Worm (Caenorhabditis elegans): ENCODE measurements around the gene ZK546.5.

Gene ZK546.5

ce11 chrII:4948118-4948517 lies 12.5 kb downstream of the ZK546.5 start (continued):
- no peak for TF ChIP-seq spr-1 (tag; optimal IDR thresholded peaks at IDR 0.05)
- TF ChIP-seq F49E8.2 (tag; optimal IDR thresholded peaks at IDR 0.05; ENCODE audit: borderline replicate concordance) = no peak
- 0 out of 2 replicates have a peak, but pooled peaks have one; percentile 7 for TF ChIP-seq arid-1 (GFP tag; conservative IDR thresholded peaks at IDR 0.05)
- no peak for TF ChIP-seq snpc-1.2 (GFP tag; IDR thresholded peaks at IDR 0.05)
- no peak for TF ChIP-seq nhr-48 (tag; optimal IDR thresholded peaks at IDR 0.05)
- TF ChIP-seq lin-1 (GFP tag; IDR thresholded peaks at IDR 0.05) = no peak

ce11 chrII:4949380-4949950 lies 13.8 kb downstream of the ZK546.5 start, which contains the start of the genes try-1 and zyg-12:
try-1 (minus strand) TSS chrII:4949527.
zyg-12 (plus strand) TSS chrII:4949900.
- TF ChIP-seq set-16 (GFP tag; IDR thresholded peaks at IDR 0.05) (no peak), lin-38 (GFP tag; IDR thresholded peaks at IDR 0.05) (peak; percentile 42; the same call in 1 of the 2 replicates), cey-2 (tag; optimal IDR thresholded peaks at IDR 0.05; ENCODE audit: borderline replicate concordance, insufficient read depth) (no peak), mxl-3 (GFP tag; optimal IDR thresholded peaks at IDR 0.05) (no peak), F37D6.2 (tag; optimal IDR thresholded peaks at IDR 0.05) (no peak), hlh-11 (tag; optimal IDR thresholded peaks at IDR 0.05) (no peak), fos-1 (tag; optimal IDR thresholded peaks at IDR 0.05) (no peak), dmd-9 (GFP tag; IDR thresholded peaks at IDR 0.05) (no peak)

- TF ChIP-seq duxl-1 (tag; optimal IDR thresholded peaks at IDR 0.05; ENCODE audit: poor library complexity) = no peak
- TF ChIP-seq sdz-12 (GFP tag; optimal IDR thresholded peaks at IDR 0.05) = no peak
- TF ChIP-seq madf-9 (GFP tag; conservative IDR thresholded peaks at IDR 0.05) = no peak
- TF ChIP-seq mxl-2 (GFP tag; conservative IDR thresholded peaks at IDR 0.05) = no peak
Observed at ce11 chrII:4953289-4953688, 17.7 kb downstream of the ZK546.5 start, which contains the start of gene ndx-3. ndx-3 (plus strand) TSS chrII:4953589.

ce11 chrII:4954099-4954959 lies 18.7 kb downstream of the ZK546.5 start:
- TF ChIP-seq hmg-1.1 (GFP tag; IDR thresholded peaks at IDR 0.05) (no peak), F49E8.2 (tag; optimal IDR thresholded peaks at IDR 0.05; ENCODE audit: borderline replicate concordance) (no peak), nhr-25 (tag; optimal IDR thresholded peaks at IDR 0.05; ENCODE audit: borderline replicate concordance, insufficient read depth) (no peak), snpc-1.2 (GFP tag; IDR thresholded peaks at IDR 0.05) (peak; percentile 25; the same call in 1 of the 2 replicates), nhr-102 (tag; optimal IDR thresholded peaks at IDR 0.05) (no peak), lin-38 (GFP tag; IDR thresholded peaks at IDR 0.05) (peak; percentile 54), mep-1 (tag; optimal IDR thresholded peaks at IDR 0.05) (no peak), saeg-2 (GFP tag; IDR thresholded peaks at IDR 0.05) (no peak), zip-11 (GFP tag; IDR thresholded peaks at IDR 0.05) (no peak), unc-62 (GFP tag; optimal IDR thresholded peaks at IDR 0.05 in 1 of 2) (peak in 1 of 2 experiments; percentile 62), unc-62 (tag; optimal IDR thresholded peaks at IDR 0.05) (no peak), aha-1 (tag) (peak; percentile 94), ceh-28 (tag; optimal IDR thresholded peaks at IDR 0.05) (no peak)

- TF ChIP-seq dve-1 (tag; optimal IDR thresholded peaks at IDR 0.05; ENCODE audit: insufficient read depth) (peak; percentile 66), hif-1 (tag; optimal IDR thresholded peaks at IDR 0.05) (peak in 1 of 2 experiments; percentile 68), unc-130 (GFP tag; optimal IDR thresholded peaks at IDR 0.05) (peak; percentile 83), hlh-11 (tag; optimal IDR thresholded peaks at IDR 0.05) (peak; percentile 35), nhr-77 (tag; optimal IDR thresholded peaks at IDR 0.05) (peak; percentile 73), rbr-2 (tag; optimal IDR thresholded peaks at IDR 0.05) (peak; percentile 2), daf-16 (GFP tag; optimal IDR thresholded peaks at IDR 0.05) (no peak), daf-16 (tag; optimal IDR thresholded peaks at IDR 0.05) (peak; percentile 35), lsy-2 (tag; optimal IDR thresholded peaks at IDR 0.05) (peak in 1 of 2 experiments; percentile 81), gei-8 (GFP tag; optimal IDR thresholded peaks at IDR 0.05) (no peak), dmd-9 (GFP tag; IDR thresholded peaks at IDR 0.05) (no peak), mep-1 (tag; optimal IDR thresholded peaks at IDR 0.05) (peak; percentile 77), lin-13 (GFP tag; optimal IDR thresholded peaks at IDR 0.05) (peak; percentile 58), pha-4 (GFP tag; IDR thresholded peaks at IDR 0.05) (no peak), pha-4 (tag; optimal IDR thresholded peaks at IDR 0.05) (no peak), mdl-1 (tag; optimal IDR thresholded peaks at IDR 0.05) (peak in 1 of 2 experiments; percentile 5)
Observed at ce11 chrII:4955353-4955752, 19.7 kb downstream of the ZK546.5 start, which contains the start of gene pbs-3. pbs-3 (minus strand) TSS chrII:4955427.

All from whole organism, L4 larva.